Worm (Caenorhabditis elegans) whole organism, late embryonic: ENCODE data around the gene sma-4.

Experiments used
- C08G9.2 ChIP-seq: sonication (generic microtip); optimal IDR thresholded peaks from 2 replicates; lab custom pipeline; 2016; ENCODE audit warnings: mild to moderate bottlenecking, missing genetic modification characterization, moderate library complexity, missing compliant biosample characterization
- C38D4.7 ChIP-seq: fragments of 200-800 bp; sonication (Bioruptor generic); optimal IDR thresholded peaks from 2 replicates; lab custom pipeline; 2018; ENCODE audit warnings: mild to moderate bottlenecking, missing genetic modification characterization, moderate library complexity, missing compliant biosample characterization
- K02D7.2 ChIP-seq: sonication (generic microtip); optimal IDR thresholded peaks from 2 replicates; lab custom pipeline; 2017; ENCODE audit warnings: mild to moderate bottlenecking, missing genetic modification characterization, missing compliant biosample characterization
- Y22D7AL.16 ChIP-seq: sonication (generic microtip); optimal IDR thresholded peaks from 2 replicates; lab custom pipeline; 2016; ENCODE audit warnings: missing genetic modification characterization, missing compliant biosample characterization
- ahr-1 ChIP-seq: sonication (generic microtip); optimal IDR thresholded peaks from 2 replicates; lab custom pipeline; 2016; ENCODE audit warnings: missing genetic modification characterization, missing compliant biosample characterization
- ceh-14 ChIP-seq: sonication (generic microtip); optimal IDR thresholded peaks from 2 replicates; lab custom pipeline; 2016; ENCODE audit warnings: missing genotype, missing genetic modification characterization, missing compliant biosample characterization
- ceh-18 ChIP-seq: sonication (generic microtip); optimal IDR thresholded peaks from 2 replicates; lab custom pipeline; 2016; ENCODE audit warnings: missing genetic modification characterization, missing compliant biosample characterization
- ceh-22 ChIP-seq: sonication (generic microtip); optimal IDR thresholded peaks from 2 replicates; lab custom pipeline; 2017; ENCODE audit warnings: missing biosample characterization, missing genetic modification characterization
- ceh-31 ChIP-seq: sonication (generic microtip); optimal IDR thresholded peaks from 2 replicates; lab custom pipeline; 2016; ENCODE audit warnings: missing genetic modification characterization, missing compliant biosample characterization
- ceh-34 ChIP-seq: sonication (generic microtip); optimal IDR thresholded peaks from 2 replicates; lab custom pipeline; 2016; ENCODE audit warnings: mild to moderate bottlenecking, missing genetic modification characterization, missing compliant biosample characterization
- ceh-45 ChIP-seq: fragments of 200-800 bp; sonication (Bioruptor generic); IDR thresholded peaks from 2 replicates; pipeline ENCODE4 v1.3.6; 2022; ENCODE audit warnings: missing genetic modification reagents, missing genetic modification characterization, missing compliant biosample characterization
- ceh-48 ChIP-seq: sonication (generic microtip); optimal IDR thresholded peaks from 2 replicates; lab custom pipeline; 2016; ENCODE audit warnings: missing genetic modification characterization, inconsistent platforms, missing compliant biosample characterization
- ceh-9 ChIP-seq: sonication (generic microtip); optimal IDR thresholded peaks from 2 replicates; lab custom pipeline; 2016; ENCODE audit warnings: mild to moderate bottlenecking, missing genetic modification characterization, inconsistent platforms, missing compliant biosample characterization
- che-1 ChIP-seq: sonication (generic microtip); optimal IDR thresholded peaks from 2 replicates; lab custom pipeline; 2016; ENCODE audit warnings: mild to moderate bottlenecking, missing genetic modification characterization, missing compliant biosample characterization
- dmd-4 ChIP-seq: sonication (generic microtip); optimal IDR thresholded peaks from 2 replicates; lab custom pipeline; 2016; ENCODE audit warnings: borderline replicate concordance, missing genetic modification characterization, missing compliant biosample characterization
- elt-2 ChIP-seq: sonication (generic microtip); optimal IDR thresholded peaks from 2 replicates; lab custom pipeline; 2016; ENCODE audit warnings: missing genetic modification reagents, missing genetic modification characterization, missing compliant biosample characterization
- elt-4 ChIP-seq: sonication (generic microtip); optimal IDR thresholded peaks from 2 replicates; lab custom pipeline; 2016; ENCODE audit warnings: missing genetic modification characterization, missing compliant biosample characterization
- ets-4 ChIP-seq: sonication (generic microtip); optimal IDR thresholded peaks from 2 replicates; lab custom pipeline; 2016; ENCODE audit warnings: missing genetic modification characterization, missing compliant biosample characterization
- eyg-1 ChIP-seq: sonication (generic microtip); optimal IDR thresholded peaks from 2 replicates; lab custom pipeline; 2016; ENCODE audit warnings: missing genotype, missing genetic modification characterization, missing compliant biosample characterization
- fkh-10 ChIP-seq: fragments of 150-350 bp; optimal IDR thresholded peaks from 2 replicates; lab custom pipeline; 2014; ENCODE audit warnings: missing biosample characterization, missing genetic modification reagents, missing genetic modification characterization
- fkh-6 ChIP-seq: sonication (generic microtip); optimal IDR thresholded peaks from 2 replicates; lab custom pipeline; 2016; ENCODE audit warnings: missing genetic modification characterization, missing compliant biosample characterization
- hlh-15 ChIP-seq: sonication (generic microtip); optimal IDR thresholded peaks from 2 replicates; lab custom pipeline; 2016; ENCODE audit warnings: missing genetic modification characterization, missing compliant biosample characterization
- hlh-8 ChIP-seq: sonication (generic microtip); optimal IDR thresholded peaks from 2 replicates; lab custom pipeline; 2016; ENCODE audit warnings: missing genotype, missing genetic modification characterization, missing compliant biosample characterization
- lim-6 ChIP-seq: sonication (generic microtip); optimal IDR thresholded peaks from 2 replicates; lab custom pipeline; 2016; ENCODE audit warnings: missing genetic modification characterization, missing compliant biosample characterization
- madf-2 ChIP-seq: sonication (generic microtip); optimal IDR thresholded peaks from 2 replicates; lab custom pipeline; 2017; ENCODE audit warnings: missing genetic modification characterization, missing compliant biosample characterization
- mec-3 ChIP-seq: sonication (generic microtip); optimal IDR thresholded peaks from 2 replicates; lab custom pipeline; 2016; ENCODE audit warnings: borderline replicate concordance, missing genetic modification characterization, missing compliant biosample characterization
- nfya-1 ChIP-seq: sonication (generic microtip); optimal IDR thresholded peaks from 2 replicates; lab custom pipeline; 2017; ENCODE audit warnings: missing genetic modification characterization, mild to moderate bottlenecking, missing compliant biosample characterization, antibody characterized with exemption, moderate library complexity
- nhr-11 ChIP-seq: fragments of 150-350 bp; optimal IDR thresholded peaks from 2 replicates; lab custom pipeline; 2014; ENCODE audit warnings: missing biosample characterization, missing genetic modification characterization
- nhr-232 ChIP-seq: sonication (generic microtip); optimal IDR thresholded peaks from 2 replicates; lab custom pipeline; 2016; ENCODE audit warnings: missing genetic modification characterization, missing compliant biosample characterization
- npax-4 ChIP-seq: sonication (generic microtip); optimal IDR thresholded peaks from 2 replicates; lab custom pipeline; 2016; ENCODE audit warnings: missing genetic modification characterization, missing compliant biosample characterization
- odd-2 ChIP-seq: sonication (generic microtip); optimal IDR thresholded peaks from 2 replicates; lab custom pipeline; 2017; ENCODE audit warnings: antibody characterized with exemption, mild to moderate bottlenecking, missing genetic modification characterization, missing compliant biosample characterization
- pag-3 ChIP-seq: sonication (generic microtip); optimal IDR thresholded peaks from 2 replicates; lab custom pipeline; 2016; ENCODE audit warnings: missing compliant biosample characterization, missing genetic modification characterization, borderline replicate concordance
- pat-9 ChIP-seq: fragments of 200-800 bp; sonication (Bioruptor generic); optimal IDR thresholded peaks from 2 replicates; lab custom pipeline; 2018; ENCODE audit warnings: mild to moderate bottlenecking, missing genetic modification characterization, moderate library complexity, missing compliant biosample characterization
- pax-1 ChIP-seq: fragments of 150-350 bp; optimal IDR thresholded peaks from 2 replicates; lab custom pipeline; 2014; ENCODE audit warnings: missing biosample characterization, missing genetic modification characterization
- pha-2 ChIP-seq: sonication (generic microtip); optimal IDR thresholded peaks from 2 replicates; lab custom pipeline; 2017; ENCODE audit warnings: mild to moderate bottlenecking, missing genetic modification characterization, missing compliant biosample characterization
- pqm-1 ChIP-seq: sonication (generic microtip); optimal IDR thresholded peaks from 2 replicates; lab custom pipeline; 2016; ENCODE audit warnings: missing genetic modification characterization, missing compliant biosample characterization
- sdc-2 ChIP-seq: sonication (generic microtip); optimal IDR thresholded peaks from 2 replicates; lab custom pipeline; 2016; ENCODE audit warnings: missing genotype, missing genetic modification characterization, missing compliant biosample characterization
- syd-9 ChIP-seq: sonication (generic microtip); optimal IDR thresholded peaks from 2 replicates; lab custom pipeline; 2016; ENCODE audit warnings: mild to moderate bottlenecking, missing genetic modification characterization, moderate library complexity, missing compliant biosample characterization
- unc-42 ChIP-seq: sonication (generic microtip); optimal IDR thresholded peaks from 2 replicates; lab custom pipeline; 2016; ENCODE audit warnings: missing genotype, missing genetic modification characterization, missing compliant biosample characterization
- ztf-16 ChIP-seq: sonication (generic microtip); optimal IDR thresholded peaks from 2 replicates; lab custom pipeline; 2017; ENCODE audit warnings: missing genetic modification characterization, missing compliant biosample characterization

sma-4 gene

DNA sequence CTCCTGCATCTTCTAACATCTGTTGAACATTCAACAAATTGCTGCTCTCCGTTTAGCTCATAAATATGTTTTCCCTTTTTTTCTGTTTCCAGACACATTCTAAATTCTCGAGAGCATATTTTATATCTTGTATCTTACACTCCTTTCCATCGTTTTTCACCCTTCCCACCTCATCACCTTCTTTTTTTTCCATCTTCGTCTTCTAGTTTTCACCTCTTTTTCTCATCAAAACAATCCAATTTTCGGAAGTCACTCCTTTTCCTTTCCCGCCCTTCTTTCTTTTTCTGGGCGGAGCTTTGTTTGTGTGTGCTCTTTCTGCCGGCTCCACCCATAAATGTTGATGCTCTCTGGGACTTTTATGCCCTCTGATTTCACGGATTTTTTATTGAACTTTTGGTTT, 6.8 kb downstream of the sma-4 start:
- TF ChIP-seq pha-2 (tag; lab: Kevin White, UChicago) (no peak), ahr-1 (no peak), ceh-48 (tag; lab: Kevin White, UChicago) (no peak), ceh-18 (tag; lab: Kevin White, UChicago) (no peak), unc-42 (tag; lab: Kevin White, UChicago) (peak; percentile 63), sdc-2 (no peak), pax-1 (tag; lab: Kevin White, UChicago) (no peak), C08G9.2 (no peak)

DNA sequence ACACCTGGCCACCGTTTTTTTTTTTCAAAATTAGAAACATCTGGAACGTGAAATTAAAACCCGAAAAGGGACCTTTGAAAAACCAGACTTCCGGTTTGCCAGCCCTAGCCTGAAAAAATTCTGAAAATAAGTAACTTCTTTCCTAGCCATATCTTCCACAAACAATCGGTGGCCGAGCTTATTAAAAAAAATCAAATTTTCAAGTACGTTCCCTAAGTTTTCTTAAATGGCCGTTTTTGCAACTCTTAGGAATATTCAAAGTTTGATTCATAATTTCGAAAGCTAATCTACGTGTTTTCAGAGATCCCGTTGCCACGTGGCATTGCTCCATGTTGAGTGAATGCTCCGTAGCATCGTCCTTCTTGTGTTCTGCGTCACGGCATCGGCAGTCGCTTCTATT, 7.6 kb downstream of the sma-4 start, which contains the start of gene R12B2.8:
R12B2.8 (plus strand) TSS at position 301 of the 400 bp plus-strand sequence.
- TF ChIP-seq dmd-4 (tag; lab: Kevin White, UChicago) = no peak
- no peak for TF ChIP-seq madf-2
- no peak for TF ChIP-seq fkh-6
- TF ChIP-seq npax-4 (tag; lab: Kevin White, UChicago) = no peak
- TF ChIP-seq elt-4 (tag; lab: Kevin White, UChicago) = no peak
- no peak for TF ChIP-seq fkh-10
- TF ChIP-seq eyg-1 (tag; lab: Kevin White, UChicago) = no peak
- no peak for TF ChIP-seq mec-3 (tag; lab: Kevin White, UChicago)
- no peak for TF ChIP-seq ztf-16 (tag; lab: Kevin White, UChicago)
- no peak for TF ChIP-seq ceh-9
- no peak for TF ChIP-seq che-1
- no peak for TF ChIP-seq hlh-15 (tag; lab: Kevin White, UChicago)
- no peak for TF ChIP-seq ceh-45 (GFP tag; lab: Robert Waterston, UW)
- no peak for TF ChIP-seq ceh-14 (tag; lab: Kevin White, UChicago)
- TF ChIP-seq C38D4.7 (GFP tag; lab: Kevin White, UChicago) = no peak
- TF ChIP-seq lim-6 = no peak
- no peak for TF ChIP-seq Y22D7AL.16 (tag; lab: Kevin White, UChicago)
- TF ChIP-seq pag-3 = no peak

DNA sequence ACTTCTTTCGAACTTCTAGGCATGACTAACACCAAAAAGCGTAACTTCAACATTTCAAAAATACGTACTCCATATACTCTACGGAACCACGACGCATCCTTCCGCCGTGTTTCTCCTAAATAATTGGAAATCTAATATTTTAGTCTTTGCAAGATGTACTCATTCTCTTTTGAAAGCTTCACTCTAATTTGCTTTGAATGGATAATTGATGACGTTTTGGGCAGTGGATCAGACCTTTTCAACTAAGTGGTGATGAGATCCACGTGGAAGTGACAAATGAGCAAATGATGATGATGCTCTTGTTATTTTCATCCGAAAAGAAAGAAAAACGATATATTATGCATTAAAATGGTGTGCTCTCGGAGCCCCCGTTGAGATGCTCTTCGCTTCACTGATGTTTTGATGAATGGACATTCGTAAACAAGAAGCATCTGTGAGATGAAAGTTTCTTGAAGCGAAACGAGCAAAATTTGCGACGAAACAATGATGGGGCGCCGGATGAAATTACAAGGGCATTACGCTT, 8.5 kb downstream of the sma-4 start:
- no peak for TF ChIP-seq ceh-18 (tag; lab: Kevin White, UChicago)
- TF ChIP-seq ceh-31 (tag; lab: Kevin White, UChicago) = peak; percentile 26

DNA sequence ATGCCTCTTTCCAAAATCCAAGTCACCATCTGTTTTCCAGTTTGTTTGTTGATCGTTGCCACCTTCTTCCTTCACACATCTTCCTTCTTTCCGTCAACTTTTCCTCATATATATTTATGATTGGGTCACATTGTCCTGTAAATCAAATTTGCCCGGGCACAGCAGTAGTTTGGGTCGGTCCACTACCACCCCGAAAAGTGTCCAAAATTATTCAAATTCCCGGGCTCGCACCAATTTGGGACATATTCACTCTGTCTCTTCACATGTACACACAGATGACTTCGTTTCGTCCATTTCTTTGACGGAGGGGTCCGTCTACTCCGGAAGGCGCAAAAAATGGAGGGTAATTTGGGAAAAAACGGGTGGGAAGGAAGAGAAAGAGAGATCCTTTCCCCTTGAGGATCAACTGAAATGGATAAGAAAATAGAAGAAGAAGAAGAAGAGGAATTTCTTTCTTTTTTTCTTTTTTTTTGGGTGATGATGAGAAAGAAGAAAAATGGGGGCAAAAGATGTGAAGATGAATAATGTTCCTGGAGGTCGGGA, 10.9 kb downstream of the sma-4 start:
- peak; percentile 19 for TF ChIP-seq ets-4 (tag; lab: Kevin White, UChicago)
- TF ChIP-seq odd-2 (tag; lab: Kevin White, UChicago) = no peak
- no peak for TF ChIP-seq ceh-22
- TF ChIP-seq K02D7.2 (tag; lab: Kevin White, UChicago) = no peak
- TF ChIP-seq sdc-2 = no peak
- TF ChIP-seq ceh-48 (tag; lab: Kevin White, UChicago) = no peak
- TF ChIP-seq unc-42 (tag; lab: Kevin White, UChicago) = peak; percentile 95

DNA sequence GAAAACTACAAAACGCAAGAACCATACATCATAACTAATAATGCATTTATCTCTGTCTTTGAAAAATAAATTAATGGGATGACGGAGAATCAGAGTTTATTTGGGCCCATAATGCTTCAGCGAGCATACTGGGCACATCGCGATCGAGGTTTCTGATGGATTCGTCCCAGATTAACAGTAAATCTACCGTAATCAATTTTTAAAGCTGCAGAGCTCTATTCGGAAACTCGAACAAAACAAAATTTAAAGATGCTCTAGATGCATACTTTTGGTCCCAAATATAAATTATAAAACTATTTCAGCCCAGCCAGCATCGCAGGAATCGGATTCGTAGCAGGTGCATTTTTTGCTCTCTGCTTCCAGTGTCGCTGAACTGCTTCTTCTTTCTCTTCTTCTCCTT, 12.0 kb downstream of the sma-4 start:
- peak; percentile 23 for TF ChIP-seq che-1
- TF ChIP-seq syd-9 (tag; lab: Kevin White, UChicago) = no peak

DNA sequence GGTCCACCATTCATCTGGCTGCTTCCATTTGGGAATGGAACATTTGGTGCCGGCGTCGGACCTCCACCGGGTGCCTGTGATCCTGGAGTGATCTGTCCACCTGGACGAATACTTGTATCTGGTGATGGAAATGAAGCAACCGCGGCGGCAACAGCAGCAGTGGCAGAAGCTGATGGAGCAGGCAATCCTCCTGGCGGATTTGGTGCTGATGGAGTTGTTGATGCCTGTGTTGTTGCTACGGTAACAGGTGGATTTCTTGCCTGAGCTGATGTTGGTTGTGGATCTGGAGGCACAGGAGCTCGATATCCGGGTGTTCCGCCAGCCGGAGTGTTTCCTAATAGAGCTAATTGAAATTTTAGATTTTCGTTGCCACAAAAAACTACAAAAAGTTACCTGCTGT, 16.4 kb downstream of the sma-4 start:
- TF ChIP-seq sdc-2 (no peak), nhr-11 (no peak), hlh-8 (tag; lab: Kevin White, UChicago) (no peak), ceh-34 (tag; lab: Kevin White, UChicago) (no peak), pqm-1 (tag; lab: Kevin White, UChicago) (no peak), ceh-45 (GFP tag; lab: Robert Waterston, UW) (no peak), pat-9 (no peak), nfya-1 (tag; lab: Kevin White, UChicago) (no peak), C38D4.7 (GFP tag; lab: Kevin White, UChicago) (no peak), K02D7.2 (tag; lab: Kevin White, UChicago) (no peak), nhr-232 (no peak), ahr-1 (no peak), lim-6 (no peak), elt-2 (tag; lab: Kevin White, UChicago) (no peak)
